Worm (Caenorhabditis elegans) whole organism, L3 larva: ENCODE data around the gene mev-1.

Experiments used
- R02D3.7 ChIP-seq: fragments of 150-350 bp; optimal IDR thresholded peaks from 2 replicates; lab custom pipeline; 2014; ENCODE audit warnings: missing biosample characterization, missing genetic modification characterization
- ama-1 ChIP-seq: fragments of 150-350 bp; optimal IDR thresholded peaks from 2 replicates; lab custom pipeline; 2018
- ceh-16 ChIP-seq: sonication (generic microtip); optimal IDR thresholded peaks from 2 replicates; lab custom pipeline; 2017; ENCODE audit warnings: missing biosample characterization, missing genetic modification characterization
- ceh-28 ChIP-seq: fragments of 150-350 bp; optimal IDR thresholded peaks from 2 replicates; lab custom pipeline; 2014; ENCODE audit warnings: missing biosample characterization, missing genetic modification reagents, missing genetic modification characterization
- ceh-9 ChIP-seq: sonication (generic microtip); optimal IDR thresholded peaks from 2 replicates; lab custom pipeline; 2018; ENCODE audit warnings: missing biosample characterization, missing genetic modification characterization
- daf-12 ChIP-seq: fragments of 150-350 bp; optimal IDR thresholded peaks from 2 replicates; lab custom pipeline; 2014; ENCODE audit warnings: missing biosample characterization, missing genetic modification reagents, missing genetic modification characterization
- egl-27 ChIP-seq: sonication (generic microtip); optimal IDR thresholded peaks from 4 replicates; lab custom pipeline; 2017; ENCODE audit warnings: missing biosample characterization, missing genetic modification reagents, missing genetic modification characterization
- elt-2 ChIP-seq: sonication (generic microtip); optimal IDR thresholded peaks from 2 replicates; lab custom pipeline; 2016; ENCODE audit warnings: missing genetic modification reagents, mild to moderate bottlenecking, missing genetic modification characterization, missing compliant biosample characterization
- elt-3 ChIP-seq, 3 experiments: fragments of 150-350 bp in 1 of 3; sonication (generic microtip) in 2 of 3; optimal IDR thresholded peaks; 2 replicates in 2 of 3; 4 replicates in 1 of 3; lab custom pipeline; 2014 to 2017; ENCODE audit warnings: missing biosample characterization in 3 of 3, missing genetic modification characterization in 3 of 3
- fkh-10 ChIP-seq: sonication (generic microtip); optimal IDR thresholded peaks from 2 replicates; lab custom pipeline; 2017; ENCODE audit warnings: missing biosample characterization, missing genetic modification reagents, missing genetic modification characterization
- fkh-2 ChIP-seq: fragments of 150-350 bp; optimal IDR thresholded peaks from 2 replicates; lab custom pipeline; 2014; ENCODE audit warnings: missing biosample characterization, missing genetic modification reagents, missing genetic modification characterization
- fos-1 ChIP-seq: fragments of 150-350 bp; optimal IDR thresholded peaks from 2 replicates; lab custom pipeline; 2014; ENCODE audit warnings: missing biosample characterization, missing genetic modification characterization
- jun-1 ChIP-seq: fragments of 150-350 bp; optimal IDR thresholded peaks from 2 replicates; lab custom pipeline; 2014; ENCODE audit warnings: missing biosample characterization, missing genetic modification reagents, missing genetic modification characterization
- lin-15B ChIP-seq: fragments of 150-350 bp; optimal IDR thresholded peaks from 2 replicates; lab custom pipeline; 2014; ENCODE audit warnings: missing biosample characterization, missing genetic modification characterization
- lin-39 ChIP-seq: fragments of 150-350 bp; optimal IDR thresholded peaks from 2 replicates; lab custom pipeline; 2018; ENCODE audit warnings: missing biosample characterization, missing genetic modification reagents, missing genetic modification characterization
- lsy-12 ChIP-seq: sonication (generic microtip); optimal IDR thresholded peaks from 2 replicates; lab custom pipeline; 2016; ENCODE audit warnings: mild to moderate bottlenecking, missing genetic modification characterization, missing compliant biosample characterization
- mdl-1 ChIP-seq: fragments of 150-350 bp; optimal IDR thresholded peaks from 2 replicates; lab custom pipeline; 2014; ENCODE audit warnings: missing biosample characterization, missing genetic modification characterization
- mml-1 ChIP-seq: fragments of 150-350 bp; sonication (generic microtip); optimal IDR thresholded peaks from 3 replicates; lab custom pipeline; 2014; ENCODE audit warnings: missing biosample characterization, missing genetic modification characterization
- nfya-1 ChIP-seq: sonication (generic microtip); optimal IDR thresholded peaks from 2 replicates; lab custom pipeline; 2017; ENCODE audit warnings: missing genetic modification characterization, mild to moderate bottlenecking, missing compliant biosample characterization, antibody characterized with exemption, moderate library complexity; ENCODE audit not compliant: insufficient read depth
- nhr-11 ChIP-seq: fragments of 150-350 bp; optimal IDR thresholded peaks from 2 replicates; lab custom pipeline; 2014; ENCODE audit warnings: missing biosample characterization, missing genetic modification characterization
- nhr-12 ChIP-seq: fragments of 150-350 bp; optimal IDR thresholded peaks from 2 replicates; lab custom pipeline; 2014; ENCODE audit warnings: missing biosample characterization, missing genetic modification characterization
- nhr-23 ChIP-seq: fragments of 150-350 bp; optimal IDR thresholded peaks from 2 replicates; lab custom pipeline; 2014; ENCODE audit warnings: missing biosample characterization, missing genetic modification reagents, missing genetic modification characterization
- nhr-237 ChIP-seq: fragments of 150-350 bp; optimal IDR thresholded peaks from 2 replicates; lab custom pipeline; 2014; ENCODE audit warnings: missing biosample characterization, missing genetic modification characterization
- nhr-25 ChIP-seq: sonication (generic microtip); optimal IDR thresholded peaks from 2 replicates; lab custom pipeline; 2017; ENCODE audit warnings: missing biosample characterization, missing genetic modification characterization
- nhr-43 ChIP-seq: sonication (generic microtip); optimal IDR thresholded peaks from 2 replicates; lab custom pipeline; 2016; ENCODE audit warnings: mild to moderate bottlenecking, missing genetic modification characterization, missing compliant biosample characterization; ENCODE audit not compliant: poor library complexity, severe bottlenecking
- nhr-67 ChIP-seq: fragments of 150-350 bp; optimal IDR thresholded peaks from 2 replicates; lab custom pipeline; 2014; ENCODE audit warnings: missing biosample characterization, missing genetic modification characterization
- nhr-76 ChIP-seq: fragments of 150-350 bp; sonication (generic microtip); optimal IDR thresholded peaks from 5 replicates; lab custom pipeline; 2014; ENCODE audit warnings: missing biosample characterization, missing genetic modification characterization
- nhr-77 ChIP-seq: fragments of 150-350 bp; optimal IDR thresholded peaks from 2 replicates; lab custom pipeline; 2014; ENCODE audit warnings: missing biosample characterization, missing genetic modification characterization
- pha-4 ChIP-seq: fragments of 150-350 bp; optimal IDR thresholded peaks from 2 replicates; lab custom pipeline; 2014; ENCODE audit warnings: missing biosample characterization, missing genetic modification reagents, missing genetic modification characterization
- pqm-1 ChIP-seq: fragments of 150-350 bp; optimal IDR thresholded peaks from 2 replicates; lab custom pipeline; 2017; ENCODE audit warnings: missing biosample characterization, missing genetic modification characterization, inconsistent platforms
- skn-1 ChIP-seq: fragments of 150-350 bp; optimal IDR thresholded peaks from 2 replicates; lab custom pipeline; 2014; ENCODE audit warnings: missing biosample characterization, missing genetic modification characterization
- unc-39 ChIP-seq: sonication (generic microtip); optimal IDR thresholded peaks from 4 replicates; lab custom pipeline; 2017; ENCODE audit warnings: missing biosample characterization, missing genetic modification characterization
- unc-62 ChIP-seq: fragments of 150-350 bp; sonication (generic microtip); optimal IDR thresholded peaks from 4 replicates; lab custom pipeline; 2014; ENCODE audit warnings: missing biosample characterization, missing genetic modification reagents, missing genetic modification characterization
- zag-1 ChIP-seq: fragments of 150-350 bp; optimal IDR thresholded peaks from 2 replicates; lab custom pipeline; 2014; ENCODE audit warnings: missing biosample characterization, missing genetic modification characterization
- ztf-11 ChIP-seq: fragments of 150-350 bp; optimal IDR thresholded peaks from 2 replicates; lab custom pipeline; 2014; ENCODE audit warnings: missing biosample characterization, missing genetic modification characterization
- ztf-4 ChIP-seq: fragments of 150-350 bp; optimal IDR thresholded peaks from 2 replicates; lab custom pipeline; 2014; ENCODE audit warnings: missing biosample characterization, missing genetic modification characterization

Gene mev-1

DNA sequence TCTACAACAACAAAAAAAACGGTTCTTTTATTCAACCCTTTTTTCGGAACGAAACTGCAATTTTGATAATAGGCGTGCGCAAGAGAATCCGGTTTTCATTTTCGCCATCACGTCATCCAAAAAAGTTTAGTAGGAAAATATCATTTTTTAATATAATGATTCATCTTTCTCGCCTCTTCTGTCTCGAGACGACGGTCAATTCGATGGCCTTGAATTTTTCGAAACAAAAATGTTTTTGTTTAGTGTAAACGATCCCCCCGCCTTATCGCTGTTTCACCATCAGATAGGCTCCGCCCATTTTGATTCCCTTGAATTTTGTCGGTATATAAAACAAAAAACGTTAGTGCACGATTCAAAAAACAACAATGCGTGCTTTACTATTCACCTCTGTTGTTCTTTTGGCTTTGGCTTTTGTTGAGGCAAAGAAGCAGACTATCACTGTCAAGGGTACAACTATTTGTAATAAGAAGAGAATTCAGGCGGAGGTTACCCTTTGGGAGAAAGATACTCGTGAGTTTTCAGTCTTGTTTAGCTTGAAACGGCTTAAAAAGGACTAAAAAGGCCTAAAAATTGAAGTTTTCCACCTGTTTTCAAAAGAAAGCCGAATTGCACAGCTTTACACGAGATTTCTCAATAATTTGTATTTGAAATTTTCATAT lies 3.6 kb downstream of the mev-1 start, which contains the start of gene ttr-15 (continued):
- no peak for TF ChIP-seq nhr-237 (tag; lab: Kevin White, UChicago)
- no peak for TF ChIP-seq ceh-9 (tag; lab: Kevin White, UChicago)
- no peak for TF ChIP-seq mml-1 (tag; lab: Kevin White, UChicago)
- no peak for TF ChIP-seq ceh-16 (tag; lab: Kevin White, UChicago)
- peak; percentile 27 for TF ChIP-seq nhr-23 (tag; lab: Kevin White, UChicago)
- no peak for TF ChIP-seq fkh-10 (GFP tag; lab: Kevin White, UChicago)
- peak; percentile 27 for TF ChIP-seq ceh-28 (tag; lab: Kevin White, UChicago)
- TF ChIP-seq unc-39 (tag; lab: Kevin White, UChicago) = no peak
- TF ChIP-seq elt-3 (tag; optimal IDR thresholded peaks at IDR 0.05; lab: Kevin White, UChicago) = no peak
- no peak for TF ChIP-seq elt-2 (tag; lab: Kevin White, UChicago)
- no peak for TF ChIP-seq fkh-2 (tag; lab: Kevin White, UChicago)
- TF ChIP-seq skn-1 (tag; lab: Kevin White, UChicago) = no peak
- no peak for TF ChIP-seq pqm-1 (tag; lab: Kevin White, UChicago)
- TF ChIP-seq ama-1 (lab: Kevin White, UChicago) = no peak
- TF ChIP-seq lin-39 = no peak
- no peak for TF ChIP-seq nfya-1
- no peak for TF ChIP-seq lin-15B (tag; lab: Kevin White, UChicago)
- TF ChIP-seq unc-62 (GFP tag; lab: Kevin White, UChicago) = no peak
- peak; percentile 48 for TF ChIP-seq jun-1 (tag; lab: Kevin White, UChicago)
- TF ChIP-seq, all 47 proteins: peak for 6

DNA sequence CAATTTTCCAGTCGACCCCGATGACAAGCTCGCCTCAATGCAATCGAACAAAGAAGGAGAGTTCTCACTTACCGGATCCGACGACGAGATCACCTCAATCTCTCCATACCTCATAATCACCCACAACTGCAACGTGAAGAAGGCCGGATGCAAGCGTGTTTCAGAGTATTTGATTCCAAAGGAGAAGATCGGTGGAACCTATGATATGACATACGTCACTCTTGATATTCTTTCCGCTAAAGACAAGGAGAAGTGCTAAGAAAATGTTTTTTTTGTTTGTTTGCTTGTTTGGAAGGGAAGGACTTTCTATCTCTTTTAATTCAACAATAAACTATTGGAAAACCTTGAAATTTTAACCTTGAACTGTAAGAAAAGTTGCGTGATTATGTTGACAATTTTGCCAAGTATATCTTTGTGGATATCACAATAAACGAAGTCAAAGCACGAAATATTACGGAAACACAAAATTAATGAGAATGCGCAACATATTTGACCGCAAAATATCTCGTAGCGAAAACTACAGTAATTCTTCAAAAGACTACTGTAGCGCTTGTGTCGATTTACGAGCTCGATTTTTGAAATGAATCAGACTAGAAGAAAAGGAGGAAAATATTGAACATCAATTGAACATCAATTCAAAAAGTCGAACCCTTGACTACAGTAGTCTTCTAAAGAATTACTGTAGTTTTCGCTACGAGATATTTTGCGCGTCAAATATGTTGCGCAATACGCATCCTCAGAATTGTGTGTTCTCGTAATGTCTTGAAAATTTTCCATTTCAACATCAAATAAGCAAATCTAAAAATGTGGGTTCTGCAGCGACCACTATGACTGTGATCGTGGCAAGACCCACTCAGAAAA lies 5.1 kb downstream of the mev-1 start:
- TF ChIP-seq egl-27 (tag; lab: Kevin White, UChicago) (no peak), daf-12 (tag; lab: Kevin White, UChicago) (no peak), nhr-43 (tag; lab: Kevin White, UChicago) (no peak), ceh-28 (tag; lab: Kevin White, UChicago) (peak; percentile 34), ztf-11 (tag; lab: Kevin White, UChicago) (no peak), pha-4 (tag; lab: Kevin White, UChicago) (no peak), ama-1 (lab: Kevin White, UChicago) (peak; percentile 66), lin-15B (tag; lab: Kevin White, UChicago) (no peak), zag-1 (tag; lab: Kevin White, UChicago) (no peak), fos-1 (tag; lab: Kevin White, UChicago) (no peak), nhr-25 (tag; lab: Kevin White, UChicago) (peak; percentile 39), R02D3.7 (tag; lab: Kevin White, UChicago) (peak; percentile 19), nhr-12 (no peak), nhr-76 (no peak), fkh-10 (GFP tag; lab: Kevin White, UChicago) (no peak), nhr-67 (tag; lab: Kevin White, UChicago) (no peak), ceh-16 (tag; lab: Kevin White, UChicago) (no peak), nhr-11 (no peak), mdl-1 (tag; lab: Kevin White, UChicago) (no peak)

DNA sequence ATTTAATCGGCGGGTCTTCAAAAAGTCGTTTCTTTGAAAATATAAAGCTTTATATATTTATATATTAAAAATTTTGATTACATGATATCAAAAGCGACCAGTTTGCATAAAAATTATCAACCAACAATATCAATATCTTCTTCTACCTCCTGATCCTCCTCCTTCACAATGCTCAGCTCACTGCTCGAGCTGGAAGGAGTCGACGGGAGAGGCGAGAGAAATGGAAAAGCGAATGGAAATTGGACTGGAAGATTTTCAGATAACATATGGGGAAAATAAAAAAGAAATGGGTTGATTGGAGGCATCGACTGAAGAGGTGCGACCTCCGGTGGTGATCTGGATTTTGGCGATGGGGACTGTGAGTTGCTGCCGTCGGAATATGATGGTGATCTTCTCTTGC lies 5.9 kb downstream of the mev-1 start:
- TF ChIP-seq ztf-4 (no peak), ceh-16 (tag; lab: Kevin White, UChicago) (no peak), lsy-12 (no peak), mdl-1 (tag; lab: Kevin White, UChicago) (no peak), fkh-2 (tag; lab: Kevin White, UChicago) (no peak), elt-3 (tag; optimal IDR thresholded peaks at IDR 0.05; lab: Kevin White, UChicago) (no peak), nhr-77 (tag; lab: Kevin White, UChicago) (no peak), zag-1 (tag; lab: Kevin White, UChicago) (no peak), unc-39 (tag; lab: Kevin White, UChicago) (no peak), mml-1 (tag; lab: Kevin White, UChicago) (no peak), ceh-9 (tag; lab: Kevin White, UChicago) (no peak), nhr-11 (no peak), nhr-67 (tag; lab: Kevin White, UChicago) (no peak)
